Fruit fly (Drosophila melanogaster) S2 (cell line): Measurements from ENCODE around the gene CG31265.

Experiments used
- CG8478 ChIP-seq: fragments of >200 bp; optimal IDR thresholded peaks from 2 replicates; lab custom pipeline; 2018
- CTCF ChIP-seq, 2 experiments: fragments of >200 bp; optimal IDR thresholded peaks; 2 replicates each; lab custom pipeline; 2018

Gene CG31265

dm6 chr3R:17147647-17148244, 19.7 kb downstream of the CG31265 start:
- TF ChIP-seq CG8478 (no peak), CTCF (optimal IDR thresholded peaks at IDR 0.05; lab: Kevin White, UChicago) (no peak)

- TF ChIP-seq CTCF (optimal IDR thresholded peaks at IDR 0.05; lab: Kevin White, UChicago) (no peak), CG8478 (no peak)
These were observed 21.2 kb downstream of the CG31265 start, which contains the start of the genes m-cup and Det for dm6 chr3R:17149080-17149746. Gene m-cup (minus strand): TSS chr3R:17149412. Gene Det (plus strand): TSS chr3R:17149667.

- TF ChIP-seq CTCF (optimal IDR thresholded peaks at IDR 0.05; lab: Kevin White, UChicago) (no peak), CG8478 (no peak)
These were observed 22.3 kb downstream of the CG31265 start, which contains the start of gene Smug for dm6 chr3R:17150287-17150686. Gene Smug (plus strand): TSS chr3R:17150587.

dm6 chr3R:17151376-17152026, 23.5 kb downstream of the CG31265 start, which contains the start of gene CG5292:
Gene CG5292 (plus strand): TSS chr3R:17151861.
- peak in 1 of 2 experiments; percentile 24 for TF ChIP-seq CTCF (optimal IDR thresholded peaks at IDR 0.05; lab: Kevin White, UChicago)
- no peak for TF ChIP-seq CG8478

dm6 chr3R:17178140-17178539, 50.1 kb downstream of the CG31265 start:
- TF ChIP-seq CTCF (optimal IDR thresholded peaks at IDR 0.05; lab: Kevin White, UChicago) (no peak), CG8478 (no peak)
